Fruit fly (Drosophila melanogaster): Measurements from ENCODE around the gene CG10375.

CG10375 gene

DNA sequence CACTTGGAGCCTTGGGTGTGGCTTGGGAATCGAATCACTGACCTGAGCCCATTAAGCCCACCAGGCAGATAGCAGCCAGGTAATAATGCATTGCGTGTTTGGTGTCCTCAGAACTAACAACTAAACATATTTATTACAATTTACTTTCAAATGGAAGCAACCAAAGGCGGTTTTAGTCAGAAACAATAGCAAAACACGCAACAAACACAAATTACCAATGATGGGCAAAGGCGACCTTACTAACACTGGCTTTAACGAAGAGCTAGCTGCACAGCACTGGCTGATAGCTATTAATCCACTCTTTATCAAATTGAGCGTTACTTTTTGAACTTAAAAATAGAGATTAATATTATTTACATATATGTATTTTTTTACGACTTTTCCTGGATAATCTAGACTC is 4.5 kb upstream of the CG10375 start, which contains the start of gene udt (continued):
- TF ChIP-seq ems (GFP tag; optimal IDR thresholded peaks at IDR 0.05) (no peak), CG6272 (GFP tag; IDR thresholded peaks at IDR 0.05) (no peak), BEAF-32 (GFP tag; optimal IDR thresholded peaks at IDR 0.05) (peak; percentile 20), lbe (GFP tag; optimal IDR thresholded peaks at IDR 0.05) (no peak), CG1529 (GFP tag; optimal IDR thresholded peaks at IDR 0.05) (no peak), Optix (GFP tag; IDR thresholded peaks at IDR 0.05) (no peak), Ssrp (tag; optimal IDR thresholded peaks at IDR 0.05) (no peak), Dref (GFP tag; IDR thresholded peaks at IDR 0.05) (0 out of 2 replicates have a peak, but pooled peaks have one; percentile 34), seq (GFP tag; IDR thresholded peaks at IDR 0.05) (no peak), her (GFP tag; optimal IDR thresholded peaks at IDR 0.05) (no peak), Hr3 (GFP tag; optimal IDR thresholded peaks at IDR 0.05) (no peak), CG16813 (GFP tag; IDR thresholded peaks at IDR 0.05; ENCODE audit: partially characterized antibody) (no peak), disco-r (GFP tag; optimal IDR thresholded peaks at IDR 0.05) (no peak), sens-2 (GFP tag; IDR thresholded peaks at IDR 0.05) (no peak), D19A (tag; optimal IDR thresholded peaks at IDR 0.05) (no peak), CG12219 (GFP tag; optimal IDR thresholded peaks at IDR 0.05) (no peak), zfh2 (GFP tag; optimal IDR thresholded peaks at IDR 0.05) (no peak), Aef1 (GFP tag; IDR thresholded peaks at IDR 0.05) (no peak), Hey (tag; optimal IDR thresholded peaks at IDR 0.05) (no peak), CG5953 (GFP tag; IDR thresholded peaks at IDR 0.05) (no peak), CG31388 (GFP tag; optimal IDR thresholded peaks at IDR 0.05) (no peak), Atf-2 (GFP tag; optimal IDR thresholded peaks at IDR 0.05) (no peak), emc (GFP tag; optimal IDR thresholded peaks at IDR 0.05) (no peak), ac (GFP tag; optimal IDR thresholded peaks at IDR 0.05) (no peak), Usf (GFP tag; optimal IDR thresholded peaks at IDR 0.05) (no peak), CG17186 (GFP tag; optimal IDR thresholded peaks at IDR 0.05) (no peak), B-H2 (GFP tag; optimal IDR thresholded peaks at IDR 0.05) (peak; percentile 23), CG1792 (GFP tag; optimal IDR thresholded peaks at IDR 0.05) (no peak), oc (tag; optimal IDR thresholded peaks at IDR 0.05) (peak; percentile 51), CG2199 (GFP tag; IDR thresholded peaks at IDR 0.05) (no peak), lab (GFP tag; optimal IDR thresholded peaks at IDR 0.05) (peak; percentile 29), eve (GFP tag; optimal IDR thresholded peaks at IDR 0.05) (no peak), CTCF (GFP tag; optimal IDR thresholded peaks at IDR 0.05) (no peak), dati (GFP tag; IDR thresholded peaks at IDR 0.05) (no peak), Fer2 (tag; optimal IDR thresholded peaks at IDR 0.05) (no peak), bowl (GFP tag; IDR thresholded peaks at IDR 0.05) (no peak), H2.0 (GFP tag; IDR thresholded peaks at IDR 0.05) (no peak), TFAM (GFP tag; optimal IDR thresholded peaks at IDR 0.05) (no peak), Sry-δ (GFP tag; optimal IDR thresholded peaks at IDR 0.05) (peak; percentile 10), Dp (GFP tag; optimal IDR thresholded peaks at IDR 0.05) (peak; percentile 27), cato (GFP tag; optimal IDR thresholded peaks at IDR 0.05; ENCODE audit: borderline replicate concordance) (no peak), CG9727 (GFP tag; optimal IDR thresholded peaks at IDR 0.05) (no peak), CG8478 (optimal IDR thresholded peaks at IDR 0.05) (no peak), CG1024 (GFP tag; IDR thresholded peaks at IDR 0.05) (no peak), Mad (GFP tag; optimal IDR thresholded peaks at IDR 0.05) (peak; percentile 29), so (GFP tag; IDR thresholded peaks at IDR 0.05) (no peak), Elba2 (GFP tag; optimal IDR thresholded peaks at IDR 0.05) (no peak), ro (GFP tag; IDR thresholded peaks at IDR 0.05) (no peak), Med (GFP tag) (peak; percentile 78), lola (GFP tag; optimal IDR thresholded peaks at IDR 0.05) (no peak), CG4404 (GFP tag; IDR thresholded peaks at IDR 0.05) (no peak), E2f2 (GFP tag; IDR thresholded peaks at IDR 0.05) (peak; percentile 42), CG10321 (GFP tag; IDR thresholded peaks at IDR 0.05) (no peak), CG1602 (GFP tag; optimal IDR thresholded peaks at IDR 0.05) (no peak)

Measured in whole organism, embryonic.